Worm (Caenorhabditis elegans): ENCODE measurements around the gene F47B8.1.

ce11 chrV:14355738-14356368 is 41.7 kb upstream of the F47B8.1 start, which contains the start of gene cyn-1:
- TF ChIP-seq fos-1 (tag; optimal IDR thresholded peaks at IDR 0.05): peak; percentile 71
- TF ChIP-seq nhr-76 (tag; optimal IDR thresholded peaks at IDR 0.05): no peak
- TF ChIP-seq ama-1 (optimal IDR thresholded peaks at IDR 0.05): peak; percentile 66
- peak; percentile 70 for TF ChIP-seq jun-1 (tag; optimal IDR thresholded peaks at IDR 0.05)
- peak; percentile 78 for TF ChIP-seq irx-1 (tag; optimal IDR thresholded peaks at IDR 0.05)
- TF ChIP-seq xbp-1 (tag; optimal IDR thresholded peaks at IDR 0.05): peak; percentile 90
- TF ChIP-seq zip-4 (GFP tag; optimal IDR thresholded peaks at IDR 0.05): peak; percentile 67
- TF ChIP-seq ztf-11 (tag; optimal IDR thresholded peaks at IDR 0.05): peak in 1 of 2 experiments; percentile 69
- peak; percentile 90 to 98 for TF ChIP-seq efl-1 (optimal IDR thresholded peaks at IDR 0.05)
- TF ChIP-seq efl-1 (GFP tag; optimal IDR thresholded peaks at IDR 0.05 in 1 of 2): peak; percentile 96 to 100
- TF ChIP-seq egl-13 (tag; optimal IDR thresholded peaks at IDR 0.05): peak; percentile 76
- TF ChIP-seq nhr-11 (tag; optimal IDR thresholded peaks at IDR 0.05): peak; percentile 52
